Worm (Caenorhabditis elegans) whole organism, midembryonic: ENCODE data around the gene sre-33.

Experiments
- T22C8.4 ChIP-seq: fragments of 200-800 bp; sonication (Bioruptor generic); IDR thresholded peaks from 2 replicates; pipeline ENCODE4 v1.3.6; 2022; ENCODE audit warnings: missing genetic modification characterization, missing compliant biosample characterization
- cog-1 ChIP-seq: sonication (generic microtip); optimal IDR thresholded peaks from 2 replicates; lab custom pipeline; 2016; ENCODE audit warnings: missing genetic modification characterization, missing compliant biosample characterization
- flt-1 ChIP-seq: fragments of 200-800 bp; sonication (Bioruptor generic); IDR thresholded peaks from 2 replicates; pipeline ENCODE4 v1.3.6; 2022; ENCODE audit warnings: missing genetic modification characterization, missing compliant biosample characterization
- klf-2 ChIP-seq: fragments of 200-800 bp; sonication (Bioruptor generic); conservative IDR thresholded peaks from 2 replicates; pipeline ENCODE4 v1.3.6; 2022; ENCODE audit warnings: missing genetic modification reagents, missing genetic modification characterization, missing compliant biosample characterization
- tab-1 ChIP-seq: fragments of 200-800 bp; sonication (Bioruptor generic); IDR thresholded peaks from 2 replicates; pipeline ENCODE4 v1.3.6; 2022; ENCODE audit warnings: missing genetic modification characterization, missing compliant biosample characterization
- ztf-23 ChIP-seq: fragments of 200-800 bp; sonication (Bioruptor generic); IDR thresholded peaks from 2 replicates; pipeline ENCODE4 v1.3.6; 2022; ENCODE audit warnings: missing genetic modification reagents, missing genetic modification characterization, missing compliant biosample characterization
- ztf-29 ChIP-seq: fragments of 200-800 bp; sonication (Bioruptor generic); IDR thresholded peaks from 2 replicates; pipeline ENCODE4 v1.3.6; 2022; ENCODE audit warnings: missing genetic modification reagents, missing genetic modification characterization, missing compliant biosample characterization

DNA sequence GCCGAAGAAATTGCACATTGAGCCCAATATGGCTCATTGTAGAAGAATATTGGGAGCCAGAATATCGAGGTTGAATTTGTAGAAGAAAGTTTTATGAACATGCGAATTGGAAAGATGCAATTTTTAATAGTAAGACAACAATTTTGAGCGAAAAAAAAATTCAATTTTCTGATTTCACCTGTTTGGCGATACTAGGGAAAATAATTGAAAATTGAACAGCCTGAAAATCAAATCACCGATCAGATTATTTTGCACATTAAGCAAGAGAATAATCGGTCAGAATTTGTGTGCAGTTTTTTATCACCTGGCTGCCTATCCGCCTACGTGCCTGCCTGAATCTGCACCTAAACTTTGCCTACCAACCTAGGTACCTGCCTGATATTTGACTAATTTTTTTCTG lies 32.6 kb upstream of the sre-33 start, which contains the start of gene sre-26:
- TF ChIP-seq ztf-23 (GFP tag; lab: Robert Waterston, UW) (no peak), flt-1 (GFP tag; lab: Robert Waterston, UW) (no peak), T22C8.4 (no peak), cog-1 (tag; lab: Kevin White, UChicago) (no peak), tab-1 (no peak), klf-2 (GFP tag; lab: Robert Waterston, UW) (no peak), ztf-29 (GFP tag; lab: Robert Waterston, UW) (no peak)
